Fruit fly (Drosophila melanogaster) whole organism, embryonic: Measurements from ENCODE around the gene CG32259.

ENCODE experiments used
- BtbVII ChIP-seq: fragments of 200-800 bp; sonication (Bioruptor generic); optimal IDR thresholded peaks from 3 replicates; lab custom pipeline; 2017; ENCODE audit warnings: missing biosample characterization, mild to moderate bottlenecking, missing genetic modification characterization
- CG10209 ChIP-seq: fragments of 200-800 bp; sonication (Bioruptor generic); optimal IDR thresholded peaks from 3 replicates; lab custom pipeline; 2017; ENCODE audit warnings: missing biosample characterization, mild to moderate bottlenecking, missing genetic modification characterization, missing genetic modification reagents
- CG10959 ChIP-seq: fragments of 200-800 bp; sonication (Bioruptor generic); IDR thresholded peaks from 2 replicates; pipeline ENCODE4 v1.3.6; 2022; ENCODE audit warnings: missing biosample characterization, missing genetic modification characterization
- CG11696 ChIP-seq: fragments of 200-800 bp; sonication (Bioruptor generic); IDR thresholded peaks from 2 replicates; pipeline ENCODE4 v1.3.6; 2022; ENCODE audit warnings: missing biosample characterization, missing genetic modification characterization
- CG12219 ChIP-seq: fragments of 200-800 bp; sonication (Bioruptor generic); optimal IDR thresholded peaks from 3 replicates; lab custom pipeline; 2018; ENCODE audit warnings: missing biosample characterization, mild to moderate bottlenecking, missing genetic modification characterization
- CG12236 ChIP-seq: fragments of 200-800 bp; sonication (Bioruptor generic); optimal IDR thresholded peaks from 2 replicates; lab custom pipeline; 2016; ENCODE audit warnings: missing biosample characterization, missing genetic modification characterization
- CG13287 ChIP-seq: fragments of 200-800 bp; sonication (Bioruptor generic); IDR thresholded peaks from 2 replicates; pipeline ENCODE4 v1.3.6; 2022; ENCODE audit warnings: missing biosample characterization, missing genetic modification characterization; ENCODE audit not compliant: partially characterized antibody
- CG13424 ChIP-seq: fragments of 200-800 bp; sonication (Bioruptor generic); optimal IDR thresholded peaks from 2 replicates; lab custom pipeline; 2019; ENCODE audit warnings: missing biosample characterization, mild to moderate bottlenecking, missing genetic modification characterization, moderate library complexity
- CG14710 ChIP-seq: fragments of 200-800 bp; sonication (Bioruptor generic); optimal IDR thresholded peaks from 3 replicates; lab custom pipeline; 2019; ENCODE audit warnings: missing biosample characterization, mild to moderate bottlenecking, missing genetic modification characterization, moderate library complexity
- CG17568 ChIP-seq: fragments of 200-800 bp; sonication (Bioruptor generic); optimal IDR thresholded peaks from 2 replicates; lab custom pipeline; 2018; ENCODE audit warnings: missing biosample characterization, mild to moderate bottlenecking, missing genetic modification characterization, moderate library complexity
- CG2678 ChIP-seq: fragments of 200-800 bp; sonication (Bioruptor generic); optimal IDR thresholded peaks from 3 replicates; lab custom pipeline; 2019; ENCODE audit warnings: missing biosample characterization, mild to moderate bottlenecking, missing genetic modification characterization, moderate library complexity
- CG32767 ChIP-seq: fragments of 200-800 bp; sonication (Bioruptor generic); IDR thresholded peaks from 2 replicates; pipeline ENCODE4 v1.3.6; 2022; ENCODE audit warnings: missing biosample characterization, missing genetic modification characterization
- CG34422 ChIP-seq: fragments of 200-800 bp; sonication (Bioruptor generic); IDR thresholded peaks from 3 replicates; pipeline ENCODE4 v1.3.6; 2022; ENCODE audit warnings: missing biosample characterization, missing genetic modification characterization
- CG42726 ChIP-seq: fragments of 200-800 bp; sonication (Bioruptor generic); IDR thresholded peaks from 2 replicates; pipeline ENCODE4 v1.3.6; 2022; ENCODE audit warnings: missing biosample characterization, missing genetic modification characterization; ENCODE audit not compliant: partially characterized antibody
- CG7372 ChIP-seq: fragments of 200-800 bp; sonication (Bioruptor generic); IDR thresholded peaks from 2 replicates; pipeline ENCODE4 v1.3.6; 2022; ENCODE audit warnings: missing biosample characterization, missing genetic modification characterization
- CG9609 ChIP-seq: fragments of 200-800 bp; sonication (Bioruptor generic); optimal IDR thresholded peaks from 3 replicates; lab custom pipeline; 2016; ENCODE audit warnings: missing biosample characterization, missing genetic modification characterization
- Dll ChIP-seq: fragments of 200-800 bp; sonication (Bioruptor generic); IDR thresholded peaks from 4 replicates; pipeline ENCODE4 v1.3.6; 2022; ENCODE audit warnings: missing biosample characterization, missing genetic modification characterization; ENCODE audit not compliant: partially characterized antibody
- H15 ChIP-seq: fragments of 200-800 bp; sonication (Bioruptor generic); IDR thresholded peaks from 3 replicates; pipeline ENCODE4 v1.3.6; 2022; ENCODE audit warnings: missing biosample characterization, missing genetic modification characterization
- HLHmδ ChIP-seq: fragments of 200-800 bp; sonication (Bioruptor generic); optimal IDR thresholded peaks from 2 replicates; lab custom pipeline; 2018; ENCODE audit warnings: missing biosample characterization, mild to moderate bottlenecking, missing genetic modification characterization, moderate library complexity
- Hmr ChIP-seq: fragments of 200-800 bp; sonication (Bioruptor generic); optimal IDR thresholded peaks from 3 replicates; lab custom pipeline; 2017; ENCODE audit warnings: mild to moderate bottlenecking, missing biosample characterization, missing genetic modification reagents, missing genetic modification characterization
- Hsf ChIP-seq: fragments of 200-800 bp; sonication (Bioruptor generic); optimal IDR thresholded peaks from 3 replicates; lab custom pipeline; 2016; ENCODE audit warnings: missing biosample characterization, missing genetic modification characterization
- Mad ChIP-seq: fragments of 200-800 bp; sonication (Bioruptor generic); optimal IDR thresholded peaks from 2 replicates; lab custom pipeline; 2016; ENCODE audit warnings: missing biosample characterization, missing genetic modification characterization
- Med ChIP-seq: fragments of 200-800 bp; sonication (Bioruptor generic); peaks from one replicate; lab custom pipeline; 2016; ENCODE audit warnings: missing biosample characterization, missing genetic modification characterization, mild to moderate bottlenecking, inconsistent platforms, moderate library complexity
- Scr ChIP-seq: fragments of 200-800 bp; sonication (Bioruptor generic); IDR thresholded peaks from 2 replicates; pipeline ENCODE4 v1.3.6; 2022; ENCODE audit warnings: missing biosample characterization, missing genetic modification characterization; ENCODE audit not compliant: partially characterized antibody
- Sry-δ ChIP-seq: fragments of 200-800 bp; sonication (Bioruptor generic); optimal IDR thresholded peaks from 2 replicates; lab custom pipeline; 2016; ENCODE audit warnings: missing biosample characterization, missing genetic modification characterization
- Trl ChIP-seq, 3 experiments: fragments of >200 bp in 2 of 3; fragments of 200-800 bp in 1 of 3; sonication (Bioruptor generic) in 1 of 3; optimal IDR thresholded peaks; 2 replicates in 1 of 3; 3 replicates in 2 of 3; lab custom pipeline; 2016 to 2017; ENCODE audit warnings: missing biosample characterization in 1 of 3, missing genetic modification characterization in 1 of 3
- Xbp1 ChIP-seq: fragments of 200-800 bp; sonication (Bioruptor generic); optimal IDR thresholded peaks from 3 replicates; lab custom pipeline; 2016; ENCODE audit warnings: missing biosample characterization, mild to moderate bottlenecking, missing genetic modification characterization
- YL-1 ChIP-seq: fragments of 200-800 bp; sonication (Bioruptor generic); optimal IDR thresholded peaks from 3 replicates; lab custom pipeline; 2017; ENCODE audit warnings: missing biosample characterization, mild to moderate bottlenecking, missing genetic modification characterization
- abd-A ChIP-seq: fragments of 200-800 bp; sonication (Bioruptor generic); optimal IDR thresholded peaks from 3 replicates; lab custom pipeline; 2019; ENCODE audit warnings: missing biosample characterization, mild to moderate bottlenecking, missing genetic modification characterization, moderate library complexity
- croc ChIP-seq: fragments of 200-800 bp; sonication (Bioruptor generic); conservative IDR thresholded peaks from 3 replicates; pipeline ENCODE4 v1.3.6; 2022; ENCODE audit warnings: missing biosample characterization, missing genetic modification characterization
- dan ChIP-seq: fragments of 200-800 bp; sonication (Bioruptor generic); IDR thresholded peaks from 2 replicates; pipeline ENCODE4 v1.3.6; 2022; ENCODE audit warnings: missing biosample characterization, missing genetic modification characterization
- dmrt11E ChIP-seq: fragments of 200-800 bp; sonication (Bioruptor generic); optimal IDR thresholded peaks from 3 replicates; lab custom pipeline; 2018; ENCODE audit warnings: missing biosample characterization, mild to moderate bottlenecking, missing genetic modification characterization, moderate library complexity
- exex ChIP-seq: fragments of 200-800 bp; sonication (Bioruptor generic); optimal IDR thresholded peaks from 4 replicates; lab custom pipeline; 2018; ENCODE audit warnings: missing biosample characterization, mild to moderate bottlenecking, missing genetic modification characterization, moderate library complexity
- eyg ChIP-seq: fragments of 200-800 bp; sonication (Bioruptor generic); optimal IDR thresholded peaks from 3 replicates; lab custom pipeline; 2016; ENCODE audit warnings: missing biosample characterization, missing genetic modification characterization
- gfzf ChIP-seq: fragments of 200-800 bp; sonication (Bioruptor generic); optimal IDR thresholded peaks from 2 replicates; lab custom pipeline; 2016; ENCODE audit warnings: missing biosample characterization, mild to moderate bottlenecking, missing genetic modification characterization, moderate library complexity
- kah ChIP-seq: fragments of 200-800 bp; sonication (Bioruptor generic); optimal IDR thresholded peaks from 2 replicates; lab custom pipeline; 2018; ENCODE audit warnings: missing biosample characterization, mild to moderate bottlenecking, missing genetic modification characterization
- mam ChIP-seq: fragments of 200-800 bp; sonication (Bioruptor generic); optimal IDR thresholded peaks from 3 replicates; lab custom pipeline; 2016; ENCODE audit warnings: missing biosample characterization, missing genetic modification characterization
- nom ChIP-seq: fragments of 200-800 bp; sonication (Bioruptor generic); optimal IDR thresholded peaks from 2 replicates; lab custom pipeline; 2017; ENCODE audit warnings: missing biosample characterization, missing genetic modification characterization, mild to moderate bottlenecking, moderate library complexity, missing genetic modification reagents
- oc ChIP-seq: fragments of 200-800 bp; sonication (Bioruptor generic); optimal IDR thresholded peaks from 2 replicates; lab custom pipeline; 2018; ENCODE audit warnings: missing biosample characterization, mild to moderate bottlenecking, missing genetic modification characterization, moderate library complexity
- odd ChIP-seq: fragments of 200-800 bp; sonication (Bioruptor generic); optimal IDR thresholded peaks from 2 replicates; lab custom pipeline; 2017; ENCODE audit warnings: missing biosample characterization, mild to moderate bottlenecking, missing genetic modification characterization
- pan ChIP-seq, 4 experiments: fragments of >200 bp in 3 of 4; fragments of 200-800 bp in 1 of 4; sonication (Bioruptor generic) in 1 of 4; optimal IDR thresholded peaks in 3 of 4; IDR thresholded peaks in 1 of 4; 2 replicates each; pipeline versions ENCODE4 v1.3.6 to Lab custom; 2017 to 2022; ENCODE audit warnings: missing biosample characterization in 2 of 4, missing genetic modification characterization in 2 of 4, mixed read lengths in 1 of 4
- pho ChIP-seq: fragments of 200-800 bp; sonication (Bioruptor generic); optimal IDR thresholded peaks from 2 replicates; lab custom pipeline; 2016; ENCODE audit warnings: missing biosample characterization, missing genetic modification characterization
- row ChIP-seq: fragments of 200-800 bp; sonication (Bioruptor generic); IDR thresholded peaks from 3 replicates; pipeline ENCODE4 v1.3.6; 2022; ENCODE audit warnings: missing biosample characterization, missing genetic modification characterization
- sd ChIP-seq: fragments of 200-800 bp; sonication (Bioruptor generic); optimal IDR thresholded peaks from 3 replicates; lab custom pipeline; 2018; ENCODE audit warnings: missing biosample characterization, mild to moderate bottlenecking, missing genetic modification characterization, moderate library complexity
- tgo ChIP-seq: fragments of 200-800 bp; sonication (Bioruptor generic); IDR thresholded peaks from 3 replicates; pipeline ENCODE4 v1.3.6; 2022; ENCODE audit warnings: missing biosample characterization, missing genetic modification characterization
- tio ChIP-seq: fragments of 200-800 bp; sonication (Bioruptor generic); optimal IDR thresholded peaks from 2 replicates; lab custom pipeline; 2017; ENCODE audit warnings: missing biosample characterization, missing genetic modification characterization, inconsistent platforms
- unpg ChIP-seq: fragments of 200-800 bp; sonication (Bioruptor generic); optimal IDR thresholded peaks from 3 replicates; lab custom pipeline; 2018; ENCODE audit warnings: missing biosample characterization, mild to moderate bottlenecking, missing genetic modification characterization, moderate library complexity
- zen ChIP-seq: fragments of 200-800 bp; sonication (Bioruptor generic); optimal IDR thresholded peaks from 3 replicates; lab custom pipeline; 2018; ENCODE audit warnings: missing biosample characterization, mild to moderate bottlenecking, missing genetic modification characterization, moderate library complexity

CG32259 gene

DNA sequence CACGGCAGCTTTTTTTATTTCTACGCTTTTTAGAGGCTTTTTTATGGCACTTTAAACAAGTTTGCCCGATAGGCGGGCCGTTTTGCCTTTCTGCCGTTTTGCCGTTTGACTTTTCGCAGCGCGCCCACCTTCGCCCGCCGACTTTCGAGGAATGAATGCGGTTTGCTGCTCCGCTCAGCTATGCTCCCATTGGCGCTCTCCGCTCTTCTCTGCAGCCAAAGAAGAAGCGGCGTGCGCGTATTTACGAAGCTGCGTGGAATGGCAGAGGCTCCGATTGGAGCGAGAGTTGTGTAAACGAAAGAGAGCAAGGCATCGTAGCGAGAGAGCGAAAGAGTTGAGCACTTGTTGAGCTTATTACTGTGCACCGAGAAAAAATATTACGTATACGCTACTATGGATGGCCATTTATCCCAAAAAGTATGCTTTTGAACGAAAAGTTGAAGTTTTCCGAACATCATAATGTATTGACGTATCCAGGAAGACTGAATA, 2.4 kb downstream of the CG32259 start, which contains the start of gene wit (continued):
- TF ChIP-seq Mad (peak; percentile 6), unpg (GFP tag; lab: Kevin White, UChicago) (peak; percentile 6), Scr (peak; percentile 28), zen (tag; lab: Kevin White, UChicago) (no peak), Dll (GFP tag; lab: Robert Waterston, UW) (peak; percentile 47; the same call in 1 of the 4 replicates), tio (GFP tag; lab: Kevin White, UChicago) (no peak), Hsf (GFP tag; lab: Kevin White, UChicago) (peak; percentile 26), CG9609 (GFP tag; lab: Kevin White, UChicago) (no peak), CG12236 (GFP tag; lab: Kevin White, UChicago) (no peak), nom (GFP tag; lab: Kevin White, UChicago) (peak; percentile 84), CG2678 (peak; percentile 21), Sry-δ (GFP tag; lab: Kevin White, UChicago) (no peak), CG10959 (no peak), CG12219 (no peak), H15 (GFP tag; lab: Robert Waterston, UW) (no peak), CG17568 (GFP tag; lab: Kevin White, UChicago) (peak; percentile 14), oc (tag; lab: Kevin White, UChicago) (no peak), CG14710 (no peak), tgo (GFP tag; lab: Robert Waterston, UW) (0 out of 3 replicates have a peak, but pooled peaks have one; percentile 19), pan (optimal IDR thresholded peaks at IDR 0.05; lab: Kevin White, UChicago) (no peak), pan (GFP tag; optimal IDR thresholded peaks at IDR 0.05 in 1 of 2, IDR thresholded peaks at IDR 0.05 in 1 of 2) (peak in 1 of 2 experiments; percentile 30), gfzf (peak; percentile 32), BtbVII (GFP tag; lab: Kevin White, UChicago) (peak; percentile 66), kah (GFP tag; lab: Kevin White, UChicago) (peak; percentile 67), Xbp1 (peak; percentile 42), HLHmδ (peak; percentile 78), exex (tag; lab: Kevin White, UChicago) (no peak), Hmr (GFP tag; lab: Kevin White, UChicago) (peak; percentile 50), CG32767 (GFP tag; lab: Robert Waterston, UW) (0 out of 2 replicates have a peak, but pooled peaks have one; percentile 16), pho (GFP tag; lab: Kevin White, UChicago) (peak; percentile 22), CG13424 (tag; lab: Kevin White, UChicago) (no peak), CG13287 (GFP tag; lab: Robert Waterston, UW) (peak; percentile 73), odd (GFP tag; lab: Kevin White, UChicago) (peak; percentile 45), sd (tag; lab: Kevin White, UChicago) (peak; percentile 87), abd-A (tag; lab: Kevin White, UChicago) (peak; percentile 55), CG7372 (GFP tag; lab: Robert Waterston, UW) (peak; percentile 47; the same call in 1 of the 2 replicates), croc (GFP tag; lab: Robert Waterston, UW) (no peak), YL-1 (GFP tag; lab: Kevin White, UChicago) (peak; percentile 9), row (GFP tag; lab: Robert Waterston, UW) (peak; percentile 42; the same call in 1 of the 3 replicates), eyg (GFP tag; lab: Kevin White, UChicago) (peak; percentile 41), Med (GFP tag; lab: Kevin White, UChicago) (peak; percentile 87), CG11696 (GFP tag; lab: Robert Waterston, UW) (no peak), dan (GFP tag; lab: Robert Waterston, UW) (no peak), CG34422 (GFP tag; lab: Robert Waterston, UW) (peak; percentile 79; the same call in 1 of the 3 replicates), Trl (optimal IDR thresholded peaks at IDR 0.05; lab: Kevin White, UChicago) (peak; percentile 90 to 95), Trl (GFP tag; optimal IDR thresholded peaks at IDR 0.05; lab: Kevin White, UChicago) (peak; percentile 59), mam (GFP tag; lab: Kevin White, UChicago) (peak; percentile 22), CG42726 (GFP tag; lab: Robert Waterston, UW) (0 out of 2 replicates have a peak, but pooled peaks have one; percentile 16), CG10209 (GFP tag; lab: Kevin White, UChicago) (no peak), dmrt11E (tag; lab: Kevin White, UChicago) (no peak)
